Worm (Caenorhabditis elegans): ENCODE measurements around the gene pqn-15.

Gene pqn-15

DNA sequence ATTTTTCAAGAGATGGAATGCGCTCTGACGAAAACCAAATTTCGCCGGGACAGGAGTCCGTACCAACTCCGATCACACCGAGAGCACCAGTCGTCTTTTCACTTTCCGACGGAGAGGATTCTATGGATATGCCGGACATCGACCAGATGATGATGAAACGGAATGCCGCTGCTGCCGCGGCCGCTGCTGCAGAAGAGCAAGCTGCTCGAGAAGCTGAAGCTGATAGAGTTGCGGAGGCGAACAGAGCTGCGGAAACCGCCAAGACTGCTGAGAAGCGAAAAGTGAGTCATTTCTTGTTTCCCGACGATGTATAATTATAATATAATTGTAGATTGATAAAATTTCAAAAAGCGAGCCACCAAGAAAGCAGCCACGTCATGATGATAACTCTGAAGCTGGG lies 51.4 kb downstream of the pqn-15 start:
- TF ChIP-seq elt-1 (tag; optimal IDR thresholded peaks at IDR 0.05) = no peak
- no peak for TF ChIP-seq ztf-11 (tag; optimal IDR thresholded peaks at IDR 0.05)
- no peak for TF ChIP-seq nhr-77 (tag; optimal IDR thresholded peaks at IDR 0.05)
- TF ChIP-seq unc-62 (GFP tag; optimal IDR thresholded peaks at IDR 0.05) = no peak
- TF ChIP-seq elt-3 (tag; optimal IDR thresholded peaks at IDR 0.05) = no peak
- TF ChIP-seq unc-39 (tag; optimal IDR thresholded peaks at IDR 0.05) = no peak
- TF ChIP-seq unc-55 (GFP tag; optimal IDR thresholded peaks at IDR 0.05) = no peak
- TF ChIP-seq nhr-10 (tag; optimal IDR thresholded peaks at IDR 0.05) = no peak
- TF ChIP-seq lin-39 (tag; optimal IDR thresholded peaks at IDR 0.05) = no peak
- no peak for TF ChIP-seq snpc-4 (tag; optimal IDR thresholded peaks at IDR 0.05)
- TF ChIP-seq F13H6.1 (tag; optimal IDR thresholded peaks at IDR 0.05) = no peak
- TF ChIP-seq nhr-11 (tag; optimal IDR thresholded peaks at IDR 0.05) = no peak
- TF ChIP-seq nhr-25 (tag; optimal IDR thresholded peaks at IDR 0.05) = no peak
- TF ChIP-seq nhr-6 (tag; optimal IDR thresholded peaks at IDR 0.05) = no peak
- TF ChIP-seq nhr-21 (tag; optimal IDR thresholded peaks at IDR 0.05) = no peak
- no peak for TF ChIP-seq mbf-1 (tag; optimal IDR thresholded peaks at IDR 0.05)
- no peak for TF ChIP-seq sma-9 (GFP tag; optimal IDR thresholded peaks at IDR 0.05)
- TF ChIP-seq sma-9 (tag; optimal IDR thresholded peaks at IDR 0.05) = no peak

DNA sequence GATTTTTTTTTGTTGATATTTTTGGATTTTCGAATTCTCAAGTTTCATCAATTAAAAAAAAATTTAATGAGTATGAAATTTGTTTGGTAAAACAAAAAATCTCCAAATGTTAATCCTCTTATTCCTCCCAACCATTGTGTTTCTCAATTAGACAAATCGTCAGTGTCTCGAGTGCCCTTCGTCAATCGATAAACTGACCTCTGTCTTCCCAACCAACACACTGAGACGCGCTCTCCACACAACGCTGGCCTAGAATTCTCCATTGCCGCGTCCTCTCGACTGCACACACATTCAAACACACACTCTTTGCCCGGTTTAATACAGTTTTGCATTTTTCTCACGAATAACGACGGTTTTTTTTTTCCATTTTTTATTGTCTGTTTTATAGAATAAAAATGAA lies 52.0 kb downstream of the pqn-15 start, which contains the start of gene taf-11.1:
taf-11.1 (plus strand) TSS at position 389 of the 400 bp plus-strand sequence.
- TF ChIP-seq mab-5 (tag; optimal IDR thresholded peaks at IDR 0.05) = no peak
- TF ChIP-seq F13H6.1 (tag; optimal IDR thresholded peaks at IDR 0.05) = no peak
- TF ChIP-seq unc-55 (GFP tag; optimal IDR thresholded peaks at IDR 0.05) = peak; percentile 7
- peak; percentile 22 for TF ChIP-seq C34F6.9 (tag; optimal IDR thresholded peaks at IDR 0.05)
- no peak for TF ChIP-seq nhr-6 (tag; optimal IDR thresholded peaks at IDR 0.05)
- TF ChIP-seq lsy-2 (tag; optimal IDR thresholded peaks at IDR 0.05) = peak in 1 of 2 experiments; percentile 50
- TF ChIP-seq egl-27 (tag; optimal IDR thresholded peaks at IDR 0.05) = no peak
- no peak for TF ChIP-seq unc-39 (tag; optimal IDR thresholded peaks at IDR 0.05)
- no peak for TF ChIP-seq elt-1 (tag; optimal IDR thresholded peaks at IDR 0.05)
- peak; percentile 54 for TF ChIP-seq crh-2 (tag; optimal IDR thresholded peaks at IDR 0.05)
- peak; percentile 27 for TF ChIP-seq fos-1 (tag; optimal IDR thresholded peaks at IDR 0.05)
- peak; percentile 50 for TF ChIP-seq nhr-129 (tag; optimal IDR thresholded peaks at IDR 0.05)
- no peak for TF ChIP-seq ztf-11 (tag; optimal IDR thresholded peaks at IDR 0.05)

DNA sequence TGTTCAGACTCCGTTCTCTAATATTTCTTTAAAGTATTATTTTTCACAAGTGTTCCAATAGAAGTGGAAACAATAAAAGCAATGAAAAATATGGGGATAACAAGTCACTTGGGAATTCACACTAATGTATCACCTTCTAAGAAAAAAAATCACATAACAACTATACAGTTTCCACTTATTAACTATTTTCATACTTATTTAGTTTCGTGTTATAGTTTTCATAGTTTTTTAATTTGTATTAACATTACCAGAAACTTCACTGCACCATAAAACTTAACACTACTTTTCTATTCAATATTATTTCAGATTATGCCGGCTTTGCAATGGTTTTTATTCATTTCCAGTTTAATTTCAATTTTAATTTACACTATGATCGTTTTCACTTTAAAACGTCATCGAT lies 54.7 kb downstream of the pqn-15 start, which contains the start of gene srv-5:
srv-5 (plus strand) TSS at position 301 of the 400 bp plus-strand sequence.
- TF ChIP-seq ceh-16 (tag; optimal IDR thresholded peaks at IDR 0.05) (no peak), lin-11 (tag; optimal IDR thresholded peaks at IDR 0.05) (no peak), unc-62 (GFP tag; optimal IDR thresholded peaks at IDR 0.05) (no peak), lsy-2 (tag; optimal IDR thresholded peaks at IDR 0.05) (no peak), sma-3 (GFP tag; optimal IDR thresholded peaks at IDR 0.05) (no peak), peb-1 (tag; optimal IDR thresholded peaks at IDR 0.05) (no peak), ztf-1 (GFP tag; conservative IDR thresholded peaks at IDR 0.05) (no peak), F13H6.1 (tag; optimal IDR thresholded peaks at IDR 0.05) (no peak), sma-9 (GFP tag; optimal IDR thresholded peaks at IDR 0.05) (no peak), sma-9 (tag; optimal IDR thresholded peaks at IDR 0.05) (no peak), zag-1 (tag; optimal IDR thresholded peaks at IDR 0.05) (no peak), elt-3 (tag; optimal IDR thresholded peaks at IDR 0.05) (no peak)

DNA sequence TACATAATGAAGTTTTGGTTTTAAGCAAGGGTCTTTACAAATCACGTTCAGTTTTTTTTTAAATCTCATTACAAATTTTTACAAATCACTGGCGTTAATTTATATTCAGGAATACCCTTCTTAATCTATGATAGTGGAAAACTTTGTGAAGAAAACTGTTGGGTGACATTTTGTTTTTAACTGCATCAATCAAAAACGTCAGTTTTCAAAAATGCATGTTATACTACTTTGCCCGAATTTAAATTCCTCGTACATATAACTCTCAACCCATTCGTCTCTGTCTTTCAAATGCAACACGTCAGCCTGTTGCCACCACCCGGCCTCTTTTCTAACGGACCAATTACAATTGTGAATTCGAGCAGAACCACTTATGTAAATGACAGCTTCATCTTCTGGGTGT lies 57.8 kb downstream of the pqn-15 start, which contains the start of gene hlh-13:
hlh-13 (plus strand) TSS at position 301 of the 400 bp plus-strand sequence.
- no peak for TF ChIP-seq mdl-1 (tag; optimal IDR thresholded peaks at IDR 0.05)
- no peak for TF ChIP-seq nhr-77 (tag; optimal IDR thresholded peaks at IDR 0.05)
- no peak for TF ChIP-seq alr-1 (tag; optimal IDR thresholded peaks at IDR 0.05)
- TF ChIP-seq crh-2 (tag; optimal IDR thresholded peaks at IDR 0.05) = no peak
- TF ChIP-seq F13H6.1 (tag; optimal IDR thresholded peaks at IDR 0.05) = no peak
- TF ChIP-seq sma-3 (GFP tag; optimal IDR thresholded peaks at IDR 0.05) = no peak
- no peak for TF ChIP-seq ztf-4 (tag; optimal IDR thresholded peaks at IDR 0.05)
- no peak for TF ChIP-seq Y55F3AM.14 (GFP tag; optimal IDR thresholded peaks at IDR 0.05)
- no peak for TF ChIP-seq nhr-6 (tag; optimal IDR thresholded peaks at IDR 0.05)
- no peak for TF ChIP-seq nhr-12 (tag; optimal IDR thresholded peaks at IDR 0.05)
- no peak for TF ChIP-seq mab-5 (tag; optimal IDR thresholded peaks at IDR 0.05)
- no peak for TF ChIP-seq ceh-16 (tag; optimal IDR thresholded peaks at IDR 0.05)
